2 fruit fly cellular contexts compared by ENCODE assay signal in genomic region chr3L:1810288-1810687, dm6.
TF ChIP-seq lines count a peak whose summit lies in the region.

TSS of gene GV1 (plus strand) at chr3L:1810588.

TF ChIP-seq in whole organism, embryonic, 481 proteins besides CTCF, POLR2A, EP300 and RAD21 (continued from another document):
- TF ChIP-seq tll (GFP tag; optimal IDR thresholded peaks at IDR 0.05; lab: Kevin White, UChicago) (no peak), Drgx (GFP tag; IDR thresholded peaks at IDR 0.05; lab: Robert Waterston, UW) (peak; percentile 62), CG13894 (tag; optimal IDR thresholded peaks at IDR 0.05; lab: Kevin White, UChicago) (peak; percentile 54), run (tag; optimal IDR thresholded peaks at IDR 0.05; lab: Kevin White, UChicago) (no peak), CG15514 (GFP tag; optimal IDR thresholded peaks at IDR 0.05; lab: Kevin White, UChicago) (peak; percentile 5), CG10147 (GFP tag; optimal IDR thresholded peaks at IDR 0.05; lab: Kevin White, UChicago) (no peak), CG8290 (GFP tag; optimal IDR thresholded peaks at IDR 0.05; lab: Kevin White, UChicago) (no peak), CG8290 (tag; optimal IDR thresholded peaks at IDR 0.05; lab: Kevin White, UChicago) (peak in 1 of 2 experiments; percentile 27), ash1 (GFP tag; optimal IDR thresholded peaks at IDR 0.05; lab: Kevin White, UChicago) (no peak), lbe (GFP tag; optimal IDR thresholded peaks at IDR 0.05; lab: Kevin White, UChicago) (no peak), H2.0 (GFP tag; IDR thresholded peaks at IDR 0.05; lab: Robert Waterston, UW) (no peak), rib (GFP tag; IDR thresholded peaks at IDR 0.05; lab: Robert Waterston, UW) (peak; percentile 52; the same call in 1 of the 2 replicates), CG15601 (tag; optimal IDR thresholded peaks at IDR 0.05; lab: Kevin White, UChicago) (no peak), Ets65A (GFP tag; lab: Kevin White, UChicago) (peak; percentile 80), chinmo (GFP tag; IDR thresholded peaks at IDR 0.05; lab: Robert Waterston, UW; ENCODE audit: partially characterized antibody) (peak; percentile 87; the same call in 2 of the 4 replicates), TFAM (GFP tag; optimal IDR thresholded peaks at IDR 0.05; lab: Kevin White, UChicago) (no peak), BEAF-32 (GFP tag; optimal IDR thresholded peaks at IDR 0.05; lab: Kevin White, UChicago) (no peak), nom (GFP tag; optimal IDR thresholded peaks at IDR 0.05; lab: Kevin White, UChicago) (peak; percentile 98), Mrtf (GFP tag; IDR thresholded peaks at IDR 0.05; lab: Robert Waterston, UW) (no peak), CG9932 (GFP tag; IDR thresholded peaks at IDR 0.05; lab: Robert Waterston, UW) (no peak), Deaf1 (tag; optimal IDR thresholded peaks at IDR 0.05; lab: Kevin White, UChicago) (peak; percentile 93), chn (GFP tag; optimal IDR thresholded peaks at IDR 0.05; lab: Kevin White, UChicago) (no peak), Med (GFP tag; lab: Kevin White, UChicago) (peak; percentile 59), CG13123 (GFP tag; optimal IDR thresholded peaks at IDR 0.05; lab: Kevin White, UChicago) (no peak), CG11504 (tag; optimal IDR thresholded peaks at IDR 0.05; lab: Kevin White, UChicago) (peak; percentile 97), Dfd (GFP tag; optimal IDR thresholded peaks at IDR 0.05; lab: Kevin White, UChicago) (no peak), CG33557 (GFP tag; optimal IDR thresholded peaks at IDR 0.05; lab: Kevin White, UChicago) (no peak), hb (GFP tag; IDR thresholded peaks at IDR 0.05; lab: Robert Waterston, UW; ENCODE audit: partially characterized antibody) (no peak)

TF ChIP-seq in whole organism, prepupa, 60 proteins besides CTCF, POLR2A, EP300 and RAD21 (continued from another document):
- TF ChIP-seq esn (GFP tag; optimal IDR thresholded peaks at IDR 0.05; lab: Kevin White, UChicago): peak; percentile 30
- no peak for TF ChIP-seq cyc (GFP tag; optimal IDR thresholded peaks at IDR 0.05; lab: Kevin White, UChicago)
- TF ChIP-seq achi (GFP tag; optimal IDR thresholded peaks at IDR 0.05; lab: Kevin White, UChicago): no peak
- no peak for TF ChIP-seq Hr39 (GFP tag; optimal IDR thresholded peaks at IDR 0.05; lab: Kevin White, UChicago)
- peak; percentile 47 for TF ChIP-seq CG32006 (GFP tag; optimal IDR thresholded peaks at IDR 0.05; lab: Kevin White, UChicago)
- 0 out of 2 replicates have a peak, but pooled peaks have one; percentile 20 for TF ChIP-seq Gug (GFP tag; IDR thresholded peaks at IDR 0.05; lab: Robert Waterston, UW)
- peak; percentile 53 for TF ChIP-seq fd59A (GFP tag; optimal IDR thresholded peaks at IDR 0.05; lab: Kevin White, UChicago)
- TF ChIP-seq CG9139 (GFP tag; optimal IDR thresholded peaks at IDR 0.05; lab: Kevin White, UChicago): peak; percentile 97
- TF ChIP-seq Met (GFP tag; optimal IDR thresholded peaks at IDR 0.05; lab: Kevin White, UChicago): peak; percentile 43
- peak; percentile 51 for TF ChIP-seq CG3919 (GFP tag; optimal IDR thresholded peaks at IDR 0.05; lab: Kevin White, UChicago)
- peak; percentile 88 for TF ChIP-seq CG6276 (GFP tag; optimal IDR thresholded peaks at IDR 0.05; lab: Kevin White, UChicago)
- TF ChIP-seq CG4318 (GFP tag; optimal IDR thresholded peaks at IDR 0.05; lab: Kevin White, UChicago): no peak
- TF ChIP-seq CG16779 (tag; optimal IDR thresholded peaks at IDR 0.05; lab: Kevin White, UChicago): peak; percentile 90
- no peak for TF ChIP-seq topi (GFP tag; optimal IDR thresholded peaks at IDR 0.05; lab: Kevin White, UChicago)
- peak; percentile 82 for TF ChIP-seq CG15336 (GFP tag; IDR thresholded peaks at IDR 0.05; lab: Robert Waterston, UW)
- no peak for TF ChIP-seq Ets21C (GFP tag; optimal IDR thresholded peaks at IDR 0.05; lab: Kevin White, UChicago)
- no peak for TF ChIP-seq acj6 (GFP tag; optimal IDR thresholded peaks at IDR 0.05; lab: Kevin White, UChicago)
- TF ChIP-seq CG1621 (tag; optimal IDR thresholded peaks at IDR 0.05; lab: Kevin White, UChicago): peak; percentile 89
- peak; percentile 14 for TF ChIP-seq Eip93F (GFP tag; optimal IDR thresholded peaks at IDR 0.05; lab: Kevin White, UChicago)
- peak; percentile 42 for TF ChIP-seq vri (GFP tag; optimal IDR thresholded peaks at IDR 0.05; lab: Kevin White, UChicago)
- TF ChIP-seq salr (GFP tag; optimal IDR thresholded peaks at IDR 0.05; lab: Kevin White, UChicago): peak in 1 of 2 experiments; percentile 52
- peak; percentile 81 for TF ChIP-seq CG6854 (GFP tag; optimal IDR thresholded peaks at IDR 0.05; lab: Kevin White, UChicago)
- no peak for TF ChIP-seq CG11902 (GFP tag; optimal IDR thresholded peaks at IDR 0.05; lab: Kevin White, UChicago)
- peak; percentile 87 for TF ChIP-seq dsx (GFP tag; optimal IDR thresholded peaks at IDR 0.05; lab: Kevin White, UChicago; ENCODE audit: poor library complexity, severe bottlenecking)
- no peak for TF ChIP-seq CG10631 (GFP tag; optimal IDR thresholded peaks at IDR 0.05; lab: Kevin White, UChicago)
- peak; percentile 50 for TF ChIP-seq Eip75B (GFP tag; optimal IDR thresholded peaks at IDR 0.05; lab: Kevin White, UChicago)
- peak; percentile 36 for TF ChIP-seq CG34406 (GFP tag; optimal IDR thresholded peaks at IDR 0.05; lab: Kevin White, UChicago)
- peak; percentile 81 for TF ChIP-seq CG10669 (GFP tag; optimal IDR thresholded peaks at IDR 0.05; lab: Kevin White, UChicago)
- no peak for TF ChIP-seq fkh (GFP tag; optimal IDR thresholded peaks at IDR 0.05; lab: Kevin White, UChicago)
- TF ChIP-seq eg (GFP tag; IDR thresholded peaks at IDR 0.05; lab: Robert Waterston, UW): peak; percentile 89
- peak; percentile 18 for TF ChIP-seq Hr4 (GFP tag; optimal IDR thresholded peaks at IDR 0.05; lab: Kevin White, UChicago)
- TF ChIP-seq Hr38 (GFP tag; optimal IDR thresholded peaks at IDR 0.05; lab: Kevin White, UChicago): no peak
- no peak for TF ChIP-seq lz (GFP tag; optimal IDR thresholded peaks at IDR 0.05; lab: Kevin White, UChicago)
- peak; percentile 24 for TF ChIP-seq CG6792 (GFP tag; optimal IDR thresholded peaks at IDR 0.05; lab: Kevin White, UChicago)
- no peak for TF ChIP-seq svp (GFP tag; lab: Kevin White, UChicago)
- TF ChIP-seq CG3032 (tag; optimal IDR thresholded peaks at IDR 0.05; lab: Kevin White, UChicago): peak; percentile 59
